Fruit fly (Drosophila melanogaster): ENCODE data around the gene PGRP-LC.

The PGRP-LC gene

DNA sequence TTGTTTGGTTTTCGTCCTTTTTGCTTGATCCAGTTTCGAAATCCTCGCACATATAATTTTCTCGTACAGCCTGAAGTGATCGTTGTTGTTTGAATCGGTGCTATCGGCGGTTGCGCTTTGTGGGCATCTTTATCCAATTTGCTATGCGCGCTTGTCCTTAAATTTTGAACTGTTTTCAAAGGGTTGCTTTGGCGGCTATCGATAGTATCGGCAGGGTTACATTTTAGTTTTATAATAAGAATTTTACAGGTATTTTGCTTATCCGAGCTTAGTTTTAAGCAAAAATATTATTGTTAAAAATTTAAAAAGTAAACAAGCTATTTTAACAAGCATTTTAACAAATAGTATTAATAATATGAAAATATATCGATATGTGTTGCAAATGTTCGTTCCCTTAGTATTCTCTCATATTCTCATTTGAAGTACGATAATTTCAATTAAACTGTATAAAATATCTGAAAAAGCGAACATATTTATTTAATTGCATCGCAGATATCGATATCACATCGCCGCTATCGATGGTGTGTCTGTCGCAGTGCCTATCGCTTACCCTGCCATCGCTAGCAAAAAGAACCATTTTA, 28.3 kb downstream of the PGRP-LC start, which contains the start of the genes Klp67A and CG4452 (continued):
- TF ChIP-seq nerfin-2 (GFP tag; IDR thresholded peaks at IDR 0.05; ENCODE audit: partially characterized antibody) (peak; percentile 87), Oli (tag; optimal IDR thresholded peaks at IDR 0.05) (no peak), Sin3A (optimal IDR thresholded peaks at IDR 0.05) (peak; percentile 82), CG13296 (GFP tag; optimal IDR thresholded peaks at IDR 0.05) (peak; percentile 17), CG13775 (GFP tag; optimal IDR thresholded peaks at IDR 0.05) (peak; percentile 73), gfzf (GFP tag; optimal IDR thresholded peaks at IDR 0.05) (peak; percentile 3), Lhr (GFP tag; optimal IDR thresholded peaks at IDR 0.05) (peak; percentile 67), gce (GFP tag; IDR thresholded peaks at IDR 0.05) (no peak), CG30431 (GFP tag; optimal IDR thresholded peaks at IDR 0.05) (no peak), CG14710 (tag; optimal IDR thresholded peaks at IDR 0.05) (peak; percentile 90), cad (GFP tag; optimal IDR thresholded peaks at IDR 0.05) (no peak), Hand (GFP tag; optimal IDR thresholded peaks at IDR 0.05) (no peak), tll (GFP tag; optimal IDR thresholded peaks at IDR 0.05) (peak in 1 of 2 experiments; percentile 22), amos (GFP tag; IDR thresholded peaks at IDR 0.05; ENCODE audit: partially characterized antibody) (peak; percentile 87), CG11085 (GFP tag; IDR thresholded peaks at IDR 0.05) (no peak), CG10431 (GFP tag; optimal IDR thresholded peaks at IDR 0.05) (no peak), CG11456 (GFP tag; IDR thresholded peaks at IDR 0.05) (0 out of 3 replicates have a peak, but pooled peaks have one; percentile 4), unc-4 (GFP tag; IDR thresholded peaks at IDR 0.05; ENCODE audit: partially characterized antibody) (peak; percentile 93), Sox100B (GFP tag; optimal IDR thresholded peaks at IDR 0.05) (no peak), sens-2 (GFP tag; IDR thresholded peaks at IDR 0.05) (no peak), CG10543 (GFP tag; optimal IDR thresholded peaks at IDR 0.05) (peak; percentile 28), jing (GFP tag; optimal IDR thresholded peaks at IDR 0.05) (no peak), dan (GFP tag; IDR thresholded peaks at IDR 0.05) (no peak), pita (GFP tag; optimal IDR thresholded peaks at IDR 0.05) (no peak), CG1647 (GFP tag; optimal IDR thresholded peaks at IDR 0.05) (no peak), kni (GFP tag; optimal IDR thresholded peaks at IDR 0.05) (no peak), ara (GFP tag; IDR thresholded peaks at IDR 0.05) (no peak), zf30C (GFP tag; optimal IDR thresholded peaks at IDR 0.05) (no peak), CG16863 (GFP tag; optimal IDR thresholded peaks at IDR 0.05) (no peak), sens (GFP tag) (peak; percentile 81), CG14050 (GFP tag; IDR thresholded peaks at IDR 0.05) (0 out of 3 replicates have a peak, but pooled peaks have one; percentile 9), CG8924 (tag; optimal IDR thresholded peaks at IDR 0.05) (peak; percentile 72), CG9797 (GFP tag; optimal IDR thresholded peaks at IDR 0.05) (peak; percentile 51), knrl (GFP tag; IDR thresholded peaks at IDR 0.05; ENCODE audit: partially characterized antibody) (peak; percentile 93), shn (GFP tag; optimal IDR thresholded peaks at IDR 0.05) (no peak), CG3838 (GFP tag; optimal IDR thresholded peaks at IDR 0.05) (no peak), dysf (GFP tag; IDR thresholded peaks at IDR 0.05) (peak; percentile 34; the same call in 2 of the 3 replicates), her (GFP tag; optimal IDR thresholded peaks at IDR 0.05) (no peak), slou (GFP tag; optimal IDR thresholded peaks at IDR 0.05) (no peak), CG14014 (GFP tag; IDR thresholded peaks at IDR 0.05) (peak; percentile 10; the same call in 1 of the 2 replicates), tin (GFP tag; optimal IDR thresholded peaks at IDR 0.05) (peak; percentile 55), Mes4 (GFP tag; optimal IDR thresholded peaks at IDR 0.05) (no peak), CG13424 (tag; optimal IDR thresholded peaks at IDR 0.05) (peak; percentile 54), hb (GFP tag; IDR thresholded peaks at IDR 0.05; ENCODE audit: partially characterized antibody) (peak; percentile 92; the same call in 2 of the 3 replicates), slbo (GFP tag; IDR thresholded peaks at IDR 0.05) (peak; percentile 50; the same call in 1 of the 2 replicates), lbe (GFP tag; optimal IDR thresholded peaks at IDR 0.05) (peak; percentile 47), Max (GFP tag; optimal IDR thresholded peaks at IDR 0.05) (peak; percentile 32), Dref (GFP tag; IDR thresholded peaks at IDR 0.05) (peak; percentile 74), CG2120 (GFP tag; optimal IDR thresholded peaks at IDR 0.05) (peak; percentile 45), twi (tag; optimal IDR thresholded peaks at IDR 0.05) (peak; percentile 52)
